Fruit fly (Drosophila melanogaster) Kc167 (cell line): Measurements from ENCODE around the gene CG14400.

ENCODE experiments used
- Sin3A ChIP-seq: fragments of >200 bp; optimal IDR thresholded peaks from 2 replicates; lab custom pipeline; 2018; ENCODE audit warnings: missing external identifiers
- h ChIP-seq: fragments of >200 bp; optimal IDR thresholded peaks from 3 replicates; lab custom pipeline; 2018; ENCODE audit warnings: missing external identifiers
- psq ChIP-seq: fragments of >200 bp; optimal IDR thresholded peaks from 2 replicates; lab custom pipeline; 2017; ENCODE audit warnings: missing external identifiers

- TF ChIP-seq psq (lab: Kevin White, UChicago), result no peak
- no peak for TF ChIP-seq h (lab: Kevin White, UChicago)
- no peak for TF ChIP-seq Sin3A (lab: Kevin White, UChicago)
Measured at dm6 chr2L:20880476-20880875, 22.8 kb upstream of the CG14400 start.
